Fruit fly (Drosophila melanogaster) whole organism, adult: Measurements from ENCODE around the gene CG43438.

Experiments used
- CG12768 ChIP-seq: fragments of 200-800 bp; sonication (Bioruptor generic); optimal IDR thresholded peaks from 2 replicates; lab custom pipeline; 2017; ENCODE audit warnings: missing biosample characterization, missing genetic modification characterization, mild to moderate bottlenecking, moderate library complexity, missing genetic modification reagents
- CG33017 ChIP-seq: fragments of 200-800 bp; sonication (Bioruptor generic); optimal IDR thresholded peaks from 2 replicates; lab custom pipeline; 2018; ENCODE audit warnings: missing biosample characterization, mild to moderate bottlenecking, missing genetic modification characterization, moderate library complexity
- CG7045 ChIP-seq: fragments of 200-800 bp; sonication (Bioruptor generic); optimal IDR thresholded peaks from 2 replicates; lab custom pipeline; 2017; ENCODE audit warnings: missing biosample characterization, mild to moderate bottlenecking, missing genetic modification characterization
- Clk ChIP-seq: fragments of 200-800 bp; sonication (Bioruptor generic); optimal IDR thresholded peaks from 2 replicates; lab custom pipeline; 2017; ENCODE audit warnings: missing biosample characterization, missing genetic modification characterization
- bab1 ChIP-seq: fragments of 200-800 bp; sonication (Bioruptor generic); optimal IDR thresholded peaks from 3 replicates; lab custom pipeline; 2019; ENCODE audit warnings: missing biosample characterization, mild to moderate bottlenecking, missing genetic modification characterization, moderate library complexity
- ovo ChIP-seq: fragments of 200-800 bp; sonication (Bioruptor generic); optimal IDR thresholded peaks from 2 replicates; lab custom pipeline; 2016; ENCODE audit warnings: missing biosample characterization, missing genetic modification characterization
- toe ChIP-seq: fragments of 200-800 bp; sonication (Bioruptor generic); optimal IDR thresholded peaks from 2 replicates; lab custom pipeline; 2016; ENCODE audit warnings: missing biosample characterization, missing genetic modification characterization

DNA sequence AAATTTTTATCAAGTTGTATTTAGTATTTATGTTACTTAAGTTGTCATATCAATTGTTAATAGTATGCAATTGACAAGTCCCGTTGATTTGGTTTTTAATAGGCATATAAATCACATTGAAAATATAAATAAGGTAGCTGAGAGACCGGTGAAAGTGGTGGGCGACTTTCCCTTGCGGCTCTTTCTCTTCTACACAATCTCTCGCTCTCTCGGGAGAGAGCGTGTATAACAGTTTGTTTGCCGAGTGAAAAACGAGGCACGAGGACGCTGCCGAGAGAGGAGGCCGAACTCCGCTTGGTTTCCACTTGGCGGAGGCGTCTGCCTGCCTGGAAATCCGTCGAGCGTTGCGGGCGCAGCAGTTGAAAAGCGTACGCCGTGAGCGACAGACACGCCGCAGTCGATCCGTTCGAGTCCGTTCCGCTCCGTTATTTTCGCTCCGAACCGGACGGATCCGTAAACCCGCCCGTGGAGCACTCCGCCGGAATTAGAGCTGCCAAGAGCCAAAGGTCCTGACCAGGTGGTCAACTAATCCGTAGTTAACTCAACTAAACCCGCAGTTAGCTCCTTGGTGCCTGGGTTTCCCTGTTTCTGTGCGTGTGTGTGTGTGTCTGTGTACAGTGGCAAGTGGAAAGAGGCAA is 45.8 kb downstream of the CG43438 start, which contains the start of gene kek2:
- TF ChIP-seq CG12768 (GFP tag; lab: Kevin White, UChicago) (no peak), Clk (GFP tag; lab: Kevin White, UChicago) (no peak), toe (GFP tag; lab: Kevin White, UChicago) (no peak), ovo (GFP tag; lab: Kevin White, UChicago) (no peak), CG33017 (tag; lab: Kevin White, UChicago) (no peak), CG7045 (GFP tag; lab: Kevin White, UChicago) (no peak), bab1 (GFP tag; lab: Kevin White, UChicago) (no peak)
